Fruit fly (Drosophila melanogaster): ENCODE results near the gene CG13058.

The CG13058 gene

DNA sequence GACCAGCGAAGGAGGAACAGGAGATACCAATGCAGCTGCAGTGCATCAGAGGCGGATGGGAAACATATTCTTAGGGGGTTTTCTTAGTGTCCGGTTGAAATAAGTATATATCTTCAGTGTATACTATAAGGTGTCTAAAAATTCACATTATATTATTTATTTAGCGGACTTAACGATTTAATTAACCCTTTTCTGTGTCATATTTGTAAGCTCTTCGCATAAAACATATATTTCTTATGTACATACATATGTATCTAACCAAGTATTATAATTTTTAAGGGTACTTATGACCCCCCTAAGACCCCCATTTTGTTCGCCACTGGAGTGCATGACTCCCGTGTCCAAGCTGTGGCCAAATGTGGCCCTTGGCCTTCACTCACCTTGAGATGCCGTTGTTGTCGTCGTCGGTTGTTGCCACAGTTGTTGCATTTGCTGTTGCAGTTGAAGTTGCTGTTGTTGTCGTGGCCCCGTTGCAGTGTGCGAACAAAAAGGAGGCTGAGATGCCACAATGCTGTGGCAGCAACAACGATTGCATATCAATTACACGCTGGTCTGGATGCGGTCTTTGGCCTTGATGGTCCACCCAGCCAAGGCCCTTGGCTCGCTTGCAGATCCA lies 32.7 kb downstream of the CG13058 start:
- no peak for TF ChIP-seq Nf-YB (GFP tag; optimal IDR thresholded peaks at IDR 0.05)
- no peak for TF ChIP-seq salm (tag; optimal IDR thresholded peaks at IDR 0.05)
- TF ChIP-seq Nf-YC (tag; optimal IDR thresholded peaks at IDR 0.05): no peak
- no peak for TF ChIP-seq br (optimal IDR thresholded peaks at IDR 0.05)
- TF ChIP-seq dimm (GFP tag; IDR thresholded peaks at IDR 0.05): no peak
- TF ChIP-seq Side (GFP tag; optimal IDR thresholded peaks at IDR 0.05): no peak
- TF ChIP-seq CG6813 (GFP tag; optimal IDR thresholded peaks at IDR 0.05): no peak
- TF ChIP-seq Dbx (GFP tag; IDR thresholded peaks at IDR 0.05): 0 out of 3 replicates have a peak, but pooled peaks have one; percentile 12
- 0 out of 3 replicates have a peak, but pooled peaks have one; percentile 28 for TF ChIP-seq hb (GFP tag; IDR thresholded peaks at IDR 0.05; ENCODE audit: partially characterized antibody)
- 0 out of 2 replicates have a peak, but pooled peaks have one; percentile 12 for TF ChIP-seq CG9932 (GFP tag; IDR thresholded peaks at IDR 0.05)
- peak; percentile 45 for TF ChIP-seq CG8478 (optimal IDR thresholded peaks at IDR 0.05)
- TF ChIP-seq Deaf1 (tag; optimal IDR thresholded peaks at IDR 0.05): no peak
- no peak for TF ChIP-seq Usf (GFP tag; optimal IDR thresholded peaks at IDR 0.05)
- TF ChIP-seq CG11504 (tag; optimal IDR thresholded peaks at IDR 0.05): no peak
- no peak for TF ChIP-seq CG12219 (GFP tag; optimal IDR thresholded peaks at IDR 0.05)
- TF ChIP-seq amos (GFP tag; IDR thresholded peaks at IDR 0.05; ENCODE audit: partially characterized antibody): no peak
- TF ChIP-seq CG1792 (GFP tag; optimal IDR thresholded peaks at IDR 0.05): no peak
- TF ChIP-seq bsh (GFP tag; optimal IDR thresholded peaks at IDR 0.05): peak in 1 of 2 experiments; percentile 89
- TF ChIP-seq dpn (GFP tag; optimal IDR thresholded peaks at IDR 0.05): no peak
- TF ChIP-seq Med (GFP tag): peak; percentile 57
- peak; percentile 21; the same call in 1 of the 2 replicates for TF ChIP-seq Drgx (GFP tag; IDR thresholded peaks at IDR 0.05)
- TF ChIP-seq Poxn (GFP tag; IDR thresholded peaks at IDR 0.05): no peak
- no peak for TF ChIP-seq vnd (GFP tag; IDR thresholded peaks at IDR 0.05; ENCODE audit: partially characterized antibody)
- TF ChIP-seq CG4424 (GFP tag; optimal IDR thresholded peaks at IDR 0.05): no peak
- TF ChIP-seq Doc2 (GFP tag; IDR thresholded peaks at IDR 0.05): no peak
- no peak for TF ChIP-seq CG6765 (GFP tag; optimal IDR thresholded peaks at IDR 0.05)
- TF ChIP-seq gfzf (GFP tag; optimal IDR thresholded peaks at IDR 0.05): no peak
- TF ChIP-seq slou (GFP tag; optimal IDR thresholded peaks at IDR 0.05): no peak
- TF ChIP-seq CG15073 (GFP tag; optimal IDR thresholded peaks at IDR 0.05): no peak
- TF ChIP-seq CG1832 (GFP tag; optimal IDR thresholded peaks at IDR 0.05): no peak
- TF ChIP-seq CG3847 (GFP tag; IDR thresholded peaks at IDR 0.05): peak; percentile 7; the same call in 1 of the 2 replicates
- no peak for TF ChIP-seq lola (GFP tag; optimal IDR thresholded peaks at IDR 0.05)
- no peak for TF ChIP-seq nerfin-2 (GFP tag; IDR thresholded peaks at IDR 0.05; ENCODE audit: partially characterized antibody)
- peak; percentile 94 for TF ChIP-seq nom (GFP tag; optimal IDR thresholded peaks at IDR 0.05)
- no peak for TF ChIP-seq Sox102F (GFP tag; optimal IDR thresholded peaks at IDR 0.05)
- TF ChIP-seq vvl (GFP tag; IDR thresholded peaks at IDR 0.05): no peak

DNA sequence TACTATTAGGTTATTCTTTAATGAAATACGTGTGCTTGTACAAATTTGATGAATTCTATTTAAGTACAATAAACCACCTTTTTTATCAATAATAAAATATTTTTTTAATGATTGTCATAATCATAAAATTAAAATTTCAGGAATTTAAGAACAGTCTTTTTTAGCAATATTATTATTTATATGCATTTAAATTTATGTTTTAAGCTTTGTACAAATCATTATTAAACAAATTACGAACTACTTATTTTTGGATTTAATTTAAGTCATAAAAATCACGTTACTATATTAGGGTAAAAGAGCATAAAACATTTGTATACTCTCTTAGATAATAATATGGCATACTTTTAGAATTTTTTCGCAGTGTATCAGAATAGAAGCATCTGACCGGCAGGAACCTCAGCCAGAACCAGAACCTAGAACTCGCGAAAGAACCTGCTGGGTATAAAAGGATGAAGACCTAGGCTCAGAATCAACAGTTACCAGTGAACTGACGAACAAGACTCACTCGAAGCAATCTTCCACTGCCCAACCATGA lies 33.5 kb downstream of the CG13058 start, which contains the start of gene Cpr72Ea:
TSS of gene Cpr72Ea (plus strand) at position 485 of the 535 bp plus-strand sequence.
- TF ChIP-seq pros (GFP tag; optimal IDR thresholded peaks at IDR 0.05): no peak

DNA sequence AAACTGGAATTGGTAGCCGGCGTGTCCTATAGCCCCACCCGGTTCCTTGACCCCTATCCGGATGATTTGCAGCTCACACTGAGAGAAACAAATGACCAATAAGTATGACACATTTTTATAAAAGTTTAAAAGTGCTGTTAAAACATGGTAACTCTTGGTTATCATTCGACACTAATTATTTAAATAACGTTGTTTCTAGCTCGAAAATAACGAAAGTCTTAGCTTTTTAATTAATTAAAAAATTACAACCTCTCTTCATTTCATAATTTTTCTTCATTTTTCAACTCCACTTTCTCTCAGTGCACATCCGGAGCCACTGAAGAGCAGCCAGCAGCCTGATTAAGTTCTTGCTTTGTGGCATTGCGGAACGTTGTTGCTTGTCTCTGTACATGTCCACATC lies 35.5 kb downstream of the CG13058 start:
- peak; percentile 63 for TF ChIP-seq Drgx (GFP tag; IDR thresholded peaks at IDR 0.05)
- TF ChIP-seq MESR4 (GFP tag; optimal IDR thresholded peaks at IDR 0.05): no peak
- no peak for TF ChIP-seq HLHmδ (GFP tag; optimal IDR thresholded peaks at IDR 0.05)
- no peak for TF ChIP-seq CG8281 (tag; optimal IDR thresholded peaks at IDR 0.05)
- TF ChIP-seq pho (GFP tag; optimal IDR thresholded peaks at IDR 0.05): no peak
- TF ChIP-seq bsh (GFP tag; optimal IDR thresholded peaks at IDR 0.05): peak in 1 of 2 experiments; percentile 64
- TF ChIP-seq Hsf (GFP tag; optimal IDR thresholded peaks at IDR 0.05): peak; percentile 6
- no peak for TF ChIP-seq CG1792 (GFP tag; optimal IDR thresholded peaks at IDR 0.05)
- no peak for TF ChIP-seq CG34422 (GFP tag; IDR thresholded peaks at IDR 0.05)
- TF ChIP-seq bowl (GFP tag; IDR thresholded peaks at IDR 0.05): no peak
- TF ChIP-seq CG13775 (GFP tag; optimal IDR thresholded peaks at IDR 0.05): no peak
- TF ChIP-seq CG10979 (tag; optimal IDR thresholded peaks at IDR 0.05): peak; percentile 16
- TF ChIP-seq CG11723 (GFP tag; optimal IDR thresholded peaks at IDR 0.05): no peak
- TF ChIP-seq CrebB (tag; optimal IDR thresholded peaks at IDR 0.05): no peak

Measured in whole organism, embryonic.